Fruit fly (Drosophila melanogaster): ENCODE data around the gene hay.

Gene hay

dm6 chr3L:10630885-10631359 is at the start of gene hay, which contains the start of the genes CG42535 and CG34001:
hay (plus strand) TSS chr3L:10631079.
CG42535 (minus strand) TSS chr3L:10630935.
CG34001 (plus strand) TSS chr3L:10631079.
- peak; percentile 45 for TF ChIP-seq Sox14 (GFP tag; optimal IDR thresholded peaks at IDR 0.05)
- TF ChIP-seq lz (GFP tag; optimal IDR thresholded peaks at IDR 0.05), result no peak

dm6 chr3L:10581688-10582288 is 49.1 kb upstream of the hay start:
- TF ChIP-seq dac (GFP tag; optimal IDR thresholded peaks at IDR 0.05), result no peak

- no peak for TF ChIP-seq Eip78C (GFP tag)
- TF ChIP-seq CG6792 (GFP tag; optimal IDR thresholded peaks at IDR 0.05), result no peak
- TF ChIP-seq Lpt (GFP tag; optimal IDR thresholded peaks at IDR 0.05), result no peak
- TF ChIP-seq Eip93F (GFP tag; optimal IDR thresholded peaks at IDR 0.05), result no peak
- no peak for TF ChIP-seq fkh (GFP tag; optimal IDR thresholded peaks at IDR 0.05)
- no peak for TF ChIP-seq ss (GFP tag; optimal IDR thresholded peaks at IDR 0.05)
Measured at dm6 chr3L:10584965-10585364, 45.9 kb upstream of the hay start.

DNA sequence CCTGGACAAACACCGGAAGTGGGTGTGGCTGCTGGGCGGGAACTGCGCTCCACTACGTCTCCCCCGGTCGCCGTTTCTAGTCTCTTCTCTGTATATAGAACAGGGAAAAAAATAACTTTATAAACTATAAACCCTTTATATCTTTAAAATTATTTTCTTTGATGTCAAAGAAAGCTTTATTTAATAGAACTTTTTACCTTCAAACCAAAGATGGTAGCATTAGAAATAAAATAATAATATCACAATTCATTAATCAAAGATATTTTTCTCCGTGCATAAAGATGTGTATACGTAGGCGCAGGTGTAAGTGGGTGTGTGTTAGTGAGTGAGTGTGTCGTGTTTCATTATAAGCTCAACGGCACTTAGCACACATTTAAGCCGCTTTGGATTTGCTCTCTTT is 31.4 kb upstream of the hay start:
- no peak for TF ChIP-seq Gug (GFP tag; IDR thresholded peaks at IDR 0.05)
- no peak for TF ChIP-seq fd85E (GFP tag; optimal IDR thresholded peaks at IDR 0.05)
- no peak for TF ChIP-seq CG16779 (tag; optimal IDR thresholded peaks at IDR 0.05)
- TF ChIP-seq CG6163 (GFP tag; IDR thresholded peaks at IDR 0.05), result no peak
- no peak for TF ChIP-seq cyc (GFP tag; optimal IDR thresholded peaks at IDR 0.05)
- no peak for TF ChIP-seq achi (GFP tag; optimal IDR thresholded peaks at IDR 0.05)
- no peak for TF ChIP-seq CG1621 (tag; optimal IDR thresholded peaks at IDR 0.05)
- TF ChIP-seq Eip93F (GFP tag; optimal IDR thresholded peaks at IDR 0.05), result no peak
- TF ChIP-seq CG9139 (GFP tag; optimal IDR thresholded peaks at IDR 0.05), result no peak

dm6 chr3L:10623476-10623875 is 7.4 kb upstream of the hay start, which contains the start of gene CG42521:
CG42521 (minus strand) TSS chr3L:10623576.
- no peak for TF ChIP-seq Ets96B (tag; optimal IDR thresholded peaks at IDR 0.05)
- TF ChIP-seq Lpt (GFP tag; optimal IDR thresholded peaks at IDR 0.05), result no peak
- no peak for TF ChIP-seq CG3032 (tag; optimal IDR thresholded peaks at IDR 0.05)
- no peak for TF ChIP-seq CG8119 (GFP tag; IDR thresholded peaks at IDR 0.05)
- TF ChIP-seq topi (GFP tag; optimal IDR thresholded peaks at IDR 0.05), result no peak
- no peak for TF ChIP-seq CG6276 (GFP tag; optimal IDR thresholded peaks at IDR 0.05)
- TF ChIP-seq achi (GFP tag; optimal IDR thresholded peaks at IDR 0.05), result no peak
- TF ChIP-seq Sox102F (GFP tag; optimal IDR thresholded peaks at IDR 0.05), result no peak
- no peak for TF ChIP-seq CG7368 (GFP tag; optimal IDR thresholded peaks at IDR 0.05)
- no peak for TF ChIP-seq CG15336 (GFP tag; IDR thresholded peaks at IDR 0.05)
- no peak for TF ChIP-seq Sox15 (GFP tag; optimal IDR thresholded peaks at IDR 0.05)
- no peak for TF ChIP-seq net (GFP tag; optimal IDR thresholded peaks at IDR 0.05)
- TF ChIP-seq ss (GFP tag; optimal IDR thresholded peaks at IDR 0.05), result no peak
- no peak for TF ChIP-seq CG6808 (GFP tag; optimal IDR thresholded peaks at IDR 0.05)
- no peak for TF ChIP-seq Ets21C (GFP tag; optimal IDR thresholded peaks at IDR 0.05)
- TF ChIP-seq CG11902 (GFP tag; optimal IDR thresholded peaks at IDR 0.05), result no peak
- no peak for TF ChIP-seq CG9139 (GFP tag; optimal IDR thresholded peaks at IDR 0.05)
- no peak for TF ChIP-seq eg (GFP tag; IDR thresholded peaks at IDR 0.05)
- TF ChIP-seq CG3919 (GFP tag; optimal IDR thresholded peaks at IDR 0.05), result no peak

DNA sequence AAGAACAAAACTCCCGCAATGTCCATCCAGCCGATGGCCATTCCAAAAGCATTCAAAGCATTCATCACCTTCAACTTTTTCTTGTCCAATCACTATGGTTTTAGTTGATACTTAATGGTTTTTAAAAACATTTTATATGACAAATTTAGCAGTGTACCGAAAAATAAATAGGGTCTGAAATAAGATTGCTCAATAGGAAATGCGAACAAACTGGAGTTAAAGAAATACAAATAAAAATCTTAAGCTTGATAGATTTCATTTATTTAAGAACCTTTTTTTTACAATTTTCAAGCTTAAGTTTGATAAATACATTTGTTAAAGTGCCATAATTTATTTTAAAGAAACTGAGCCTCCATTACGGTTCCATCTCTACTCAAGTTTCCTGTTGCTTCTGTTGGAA is 5.4 kb upstream of the hay start, which contains the start of gene CG43127:
TSS of gene CG43127 (minus strand) at position 101 of the 400 bp plus-strand sequence.
- no peak for TF ChIP-seq ss (GFP tag; optimal IDR thresholded peaks at IDR 0.05)
- no peak for TF ChIP-seq Smox (GFP tag; optimal IDR thresholded peaks at IDR 0.05)
- no peak for TF ChIP-seq Ets21C (GFP tag; optimal IDR thresholded peaks at IDR 0.05)
- no peak for TF ChIP-seq Hr38 (GFP tag; optimal IDR thresholded peaks at IDR 0.05)
- TF ChIP-seq Sox15 (GFP tag; optimal IDR thresholded peaks at IDR 0.05), result no peak
- no peak for TF ChIP-seq Lpt (GFP tag; optimal IDR thresholded peaks at IDR 0.05)
- TF ChIP-seq CG6808 (GFP tag; optimal IDR thresholded peaks at IDR 0.05), result no peak
- TF ChIP-seq dac (GFP tag; optimal IDR thresholded peaks at IDR 0.05), result no peak
- TF ChIP-seq Eip78C (GFP tag), result no peak
- no peak for TF ChIP-seq CG10669 (GFP tag; optimal IDR thresholded peaks at IDR 0.05)
- no peak for TF ChIP-seq CG1621 (tag; optimal IDR thresholded peaks at IDR 0.05)
- no peak for TF ChIP-seq fd85E (GFP tag; optimal IDR thresholded peaks at IDR 0.05)
- TF ChIP-seq CG34406 (GFP tag; optimal IDR thresholded peaks at IDR 0.05), result no peak
- no peak for TF ChIP-seq pdm3 (GFP tag; optimal IDR thresholded peaks at IDR 0.05)
- no peak for TF ChIP-seq Sox14 (GFP tag; optimal IDR thresholded peaks at IDR 0.05)
- no peak for TF ChIP-seq dsx (GFP tag; optimal IDR thresholded peaks at IDR 0.05; ENCODE audit: poor library complexity, severe bottlenecking)
- no peak for TF ChIP-seq Sox102F (GFP tag; optimal IDR thresholded peaks at IDR 0.05)
- TF ChIP-seq spab (GFP tag; optimal IDR thresholded peaks at IDR 0.05), result no peak
